Fruit fly (Drosophila melanogaster): ENCODE results near the gene CG2889.

Gene CG2889

DNA sequence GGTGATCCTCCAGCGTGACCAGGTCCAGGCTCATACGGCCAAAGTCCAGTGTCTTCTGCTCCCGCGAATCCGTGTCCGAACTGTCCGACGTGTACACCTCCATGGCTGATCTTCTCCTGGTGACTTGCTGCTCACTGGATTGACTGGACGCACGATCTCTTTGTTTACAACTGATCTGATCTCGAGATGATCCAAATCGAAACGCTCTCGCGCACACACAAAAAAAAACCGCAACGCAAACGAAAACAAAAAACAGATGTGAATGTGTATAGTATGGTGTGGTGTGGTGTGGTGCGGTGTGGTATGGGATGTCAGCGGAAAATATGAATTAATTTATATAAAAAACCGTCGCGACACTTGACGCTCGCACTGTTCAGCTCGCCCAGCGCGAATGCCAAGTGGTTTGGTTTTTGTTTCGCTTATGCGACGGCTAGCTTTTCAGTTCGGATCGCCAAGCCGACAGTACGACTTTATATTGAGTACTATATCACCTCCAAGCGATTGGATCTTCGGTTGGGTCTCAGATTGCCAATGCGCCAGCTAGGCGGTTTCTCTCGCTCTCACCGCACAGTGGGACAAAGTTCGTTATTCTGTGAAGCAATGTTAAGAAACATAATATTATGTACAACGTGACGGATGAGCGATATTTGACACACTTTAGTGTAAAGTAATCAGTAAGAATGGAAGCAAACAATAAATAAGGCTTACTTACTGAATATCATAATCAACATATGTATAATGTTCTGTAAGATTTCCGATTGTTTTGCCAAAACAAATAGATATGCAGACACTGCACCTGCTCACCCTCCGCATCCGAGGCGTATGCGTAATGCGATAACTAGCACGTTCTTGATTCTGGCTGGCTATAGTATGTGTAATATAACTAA lies 12.6 kb downstream of the CG2889 start (continued):
- TF ChIP-seq sage (GFP tag; optimal IDR thresholded peaks at IDR 0.05) (peak; percentile 0), dmrt93B (GFP tag; optimal IDR thresholded peaks at IDR 0.05) (peak; percentile 26), GATAd (GFP tag; optimal IDR thresholded peaks at IDR 0.05) (no peak), jim (GFP tag; optimal IDR thresholded peaks at IDR 0.05) (peak; percentile 4), Hnf4 (GFP tag; optimal IDR thresholded peaks at IDR 0.05) (peak; percentile 52), tai (GFP tag; optimal IDR thresholded peaks at IDR 0.05) (no peak), Vsx2 (GFP tag; optimal IDR thresholded peaks at IDR 0.05; ENCODE audit: partially characterized antibody) (no peak), CG32264 (GFP tag; optimal IDR thresholded peaks at IDR 0.05) (no peak)

- no peak for TF ChIP-seq dsf (GFP tag; optimal IDR thresholded peaks at IDR 0.05; ENCODE audit: borderline replicate concordance)
- no peak for TF ChIP-seq dmrt93B (GFP tag; optimal IDR thresholded peaks at IDR 0.05)
- TF ChIP-seq usp (GFP tag; optimal IDR thresholded peaks at IDR 0.05): no peak
- no peak for TF ChIP-seq sage (GFP tag; optimal IDR thresholded peaks at IDR 0.05)
- no peak for TF ChIP-seq pan (optimal IDR thresholded peaks at IDR 0.05)
- no peak for TF ChIP-seq CG9705 (GFP tag; optimal IDR thresholded peaks at IDR 0.05)
- no peak for TF ChIP-seq CrebA (GFP tag; optimal IDR thresholded peaks at IDR 0.05; ENCODE audit: borderline replicate concordance)
- TF ChIP-seq Hr78 (GFP tag; optimal IDR thresholded peaks at IDR 0.05): no peak
- TF ChIP-seq Abd-B (GFP tag; optimal IDR thresholded peaks at IDR 0.05): no peak
- TF ChIP-seq OdsH (GFP tag; optimal IDR thresholded peaks at IDR 0.05): no peak
- no peak for TF ChIP-seq N (GFP tag; optimal IDR thresholded peaks at IDR 0.05)
- no peak for TF ChIP-seq rgr (GFP tag; optimal IDR thresholded peaks at IDR 0.05)
- no peak for TF ChIP-seq Rel (GFP tag; optimal IDR thresholded peaks at IDR 0.05)
- no peak for TF ChIP-seq Rel (tag; optimal IDR thresholded peaks at IDR 0.05)
- TF ChIP-seq dl (GFP tag; optimal IDR thresholded peaks at IDR 0.05; ENCODE audit: insufficient read depth in 1 of 2, partially characterized antibody in 2 of 2): no peak
- TF ChIP-seq Mio (GFP tag; optimal IDR thresholded peaks at IDR 0.05): no peak
These were observed 13.4 kb downstream of the CG2889 start, which contains the start of gene CG32687 for dm6 chrX:10487105-10487504. TSS of gene CG32687 (minus strand) at chrX:10487205.

DNA sequence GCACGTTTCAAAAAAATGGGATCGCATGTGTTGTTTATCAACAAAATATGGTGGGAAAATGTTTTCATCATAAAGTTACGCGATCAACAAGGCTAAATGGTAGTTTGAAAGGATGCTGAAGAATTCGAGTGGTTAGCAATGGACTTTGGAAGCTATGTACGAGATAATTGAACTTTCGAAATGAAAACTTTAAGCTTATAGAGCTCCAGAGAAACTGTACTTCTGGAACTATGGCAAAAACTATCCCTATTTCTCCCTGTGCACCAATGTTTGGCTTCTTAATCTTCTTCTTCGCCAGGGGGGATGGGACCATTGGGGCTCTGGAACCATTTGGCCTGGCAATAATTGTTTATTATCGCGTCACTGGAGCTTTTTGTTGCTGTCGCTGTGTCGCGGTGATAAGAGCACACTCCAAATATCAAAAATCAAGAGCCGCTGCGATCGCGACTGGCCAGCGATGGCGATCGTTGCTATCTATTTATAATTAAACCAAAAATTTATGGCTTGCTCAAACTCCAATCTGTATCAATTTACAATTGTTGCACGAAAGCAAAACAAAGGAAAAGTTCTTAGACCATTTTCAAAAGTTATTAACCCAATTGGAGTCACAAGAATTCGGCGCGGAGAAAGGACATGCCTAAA lies 14.3 kb downstream of the CG2889 start:
- TF ChIP-seq br (GFP tag; optimal IDR thresholded peaks at IDR 0.05): peak; percentile 72
- TF ChIP-seq Jra (GFP tag; optimal IDR thresholded peaks at IDR 0.05): peak; percentile 26
- TF ChIP-seq CG9705 (GFP tag; optimal IDR thresholded peaks at IDR 0.05): no peak
- peak; percentile 73 for TF ChIP-seq rgr (GFP tag; optimal IDR thresholded peaks at IDR 0.05)
- peak; percentile 13 for TF ChIP-seq woc (GFP tag; optimal IDR thresholded peaks at IDR 0.05)
- TF ChIP-seq Rel (GFP tag; optimal IDR thresholded peaks at IDR 0.05): no peak
- TF ChIP-seq Rel (tag; optimal IDR thresholded peaks at IDR 0.05): peak; percentile 16
- peak; percentile 72 for TF ChIP-seq Sp1 (GFP tag; optimal IDR thresholded peaks at IDR 0.05)
- peak; percentile 13 for TF ChIP-seq Hnf4 (GFP tag; optimal IDR thresholded peaks at IDR 0.05)
- peak; percentile 82 for TF ChIP-seq fru (GFP tag; optimal IDR thresholded peaks at IDR 0.05)
- TF ChIP-seq Mio (GFP tag; optimal IDR thresholded peaks at IDR 0.05): no peak
- peak in 1 of 2 experiments; percentile 76 for TF ChIP-seq foxo (GFP tag; optimal IDR thresholded peaks at IDR 0.05)
- TF ChIP-seq Vsx2 (GFP tag; optimal IDR thresholded peaks at IDR 0.05; ENCODE audit: partially characterized antibody): no peak
- peak; percentile 68 for TF ChIP-seq psq (GFP tag; optimal IDR thresholded peaks at IDR 0.05)
- TF ChIP-seq OdsH (GFP tag; optimal IDR thresholded peaks at IDR 0.05): peak; percentile 71
- peak; percentile 45 for TF ChIP-seq dmrt93B (GFP tag; optimal IDR thresholded peaks at IDR 0.05)
- no peak for TF ChIP-seq CrebA (GFP tag; optimal IDR thresholded peaks at IDR 0.05; ENCODE audit: borderline replicate concordance)
- TF ChIP-seq h (GFP tag; optimal IDR thresholded peaks at IDR 0.05): peak; percentile 77
- TF ChIP-seq ey (GFP tag; optimal IDR thresholded peaks at IDR 0.05): peak; percentile 79
- TF ChIP-seq Dfd (GFP tag; optimal IDR thresholded peaks at IDR 0.05): no peak
- TF ChIP-seq HLH106 (tag; optimal IDR thresholded peaks at IDR 0.05): peak; percentile 72
